Worm (Caenorhabditis elegans): ENCODE results near the gene ZC513.3.

DNA sequence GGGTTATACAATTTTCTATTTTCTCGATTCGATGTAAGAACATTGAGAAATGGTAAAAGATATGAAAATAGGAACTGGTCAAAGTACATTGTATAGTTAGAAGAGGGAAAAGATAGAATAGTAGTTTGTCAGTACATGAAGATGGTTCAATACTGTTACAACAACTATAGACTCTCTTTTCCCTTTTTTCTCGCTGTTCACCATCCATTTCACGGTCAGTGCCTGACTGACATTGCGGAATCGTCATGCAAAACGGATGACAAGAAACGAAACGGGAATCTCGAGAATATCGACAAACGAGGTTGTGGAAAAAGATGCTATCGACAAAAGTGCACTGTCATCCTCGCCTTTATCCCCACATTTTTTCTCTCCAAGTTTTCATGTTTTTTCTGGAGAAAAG lies 3.1 kb upstream of the ZC513.3 start:
- TF ChIP-seq W03F9.2 (tag; optimal IDR thresholded peaks at IDR 0.05) (no peak), him-1 (tag; optimal IDR thresholded peaks at IDR 0.05) (no peak), dao-5 (tag; optimal IDR thresholded peaks at IDR 0.05) (no peak)

All from whole organism, L4/young adult.